Fruit fly (Drosophila melanogaster): Measurements from ENCODE around the gene CG10013.

- TF ChIP-seq fru (GFP tag; optimal IDR thresholded peaks at IDR 0.05), result no peak
- TF ChIP-seq Vsx2 (GFP tag; optimal IDR thresholded peaks at IDR 0.05; ENCODE audit: partially characterized antibody), result no peak
- no peak for TF ChIP-seq sage (GFP tag; optimal IDR thresholded peaks at IDR 0.05)
- no peak for TF ChIP-seq dl (GFP tag; optimal IDR thresholded peaks at IDR 0.05; ENCODE audit: insufficient read depth in 1 of 2, partially characterized antibody in 2 of 2)
- no peak for TF ChIP-seq pan (optimal IDR thresholded peaks at IDR 0.05)
- no peak for TF ChIP-seq psq (GFP tag; optimal IDR thresholded peaks at IDR 0.05)
- no peak for TF ChIP-seq usp (GFP tag; optimal IDR thresholded peaks at IDR 0.05)
- TF ChIP-seq br (GFP tag; optimal IDR thresholded peaks at IDR 0.05), result no peak
- no peak for TF ChIP-seq OdsH (GFP tag; optimal IDR thresholded peaks at IDR 0.05)
- TF ChIP-seq Sp1 (GFP tag; optimal IDR thresholded peaks at IDR 0.05), result no peak
- TF ChIP-seq lola (GFP tag; optimal IDR thresholded peaks at IDR 0.05), result no peak
- TF ChIP-seq N (GFP tag; optimal IDR thresholded peaks at IDR 0.05), result no peak
- no peak for TF ChIP-seq Hr78 (GFP tag; optimal IDR thresholded peaks at IDR 0.05)
- TF ChIP-seq Hr83 (GFP tag; optimal IDR thresholded peaks at IDR 0.05; ENCODE audit: poor library complexity, severe bottlenecking), result no peak
Measured at dm6 chr3R:12367464-12367863, 44.1 kb downstream of the CG10013 start, which contains the start of gene GstD9.

All from whole organism, wandering third instar larva.